Worm (Caenorhabditis elegans) whole organism, late embryonic: ENCODE data around the gene sre-24.

ENCODE experiments used
- C38D4.7 ChIP-seq: fragments of 200-800 bp; sonication (Bioruptor generic); optimal IDR thresholded peaks from 2 replicates; lab custom pipeline; 2018; ENCODE audit warnings: mild to moderate bottlenecking, missing genetic modification characterization, moderate library complexity, missing compliant biosample characterization
- F13H6.1 ChIP-seq: sonication (generic microtip); optimal IDR thresholded peaks from 2 replicates; lab custom pipeline; 2016; ENCODE audit warnings: missing genetic modification characterization, missing compliant biosample characterization
- ama-1 ChIP-seq: fragments of 150-350 bp; optimal IDR thresholded peaks from 2 replicates; lab custom pipeline; 2014
- ceh-2 ChIP-seq: sonication (generic microtip); optimal IDR thresholded peaks from 2 replicates; lab custom pipeline; 2016; ENCODE audit warnings: missing genotype, missing genetic modification characterization, missing compliant biosample characterization
- ceh-31 ChIP-seq: sonication (generic microtip); optimal IDR thresholded peaks from 2 replicates; lab custom pipeline; 2016; ENCODE audit warnings: missing genetic modification characterization, missing compliant biosample characterization
- lin-11 ChIP-seq: fragments of 200-800 bp; sonication (Bioruptor generic); optimal IDR thresholded peaks from 2 replicates; lab custom pipeline; 2018; ENCODE audit warnings: mild to moderate bottlenecking, missing genetic modification characterization, missing compliant biosample characterization
- nhr-11 ChIP-seq: fragments of 150-350 bp; optimal IDR thresholded peaks from 2 replicates; lab custom pipeline; 2014; ENCODE audit warnings: missing biosample characterization, missing genetic modification characterization
- npax-4 ChIP-seq: sonication (generic microtip); optimal IDR thresholded peaks from 2 replicates; lab custom pipeline; 2016; ENCODE audit warnings: missing genetic modification characterization, missing compliant biosample characterization
- pat-9 ChIP-seq: fragments of 200-800 bp; sonication (Bioruptor generic); optimal IDR thresholded peaks from 2 replicates; lab custom pipeline; 2018; ENCODE audit warnings: mild to moderate bottlenecking, missing genetic modification characterization, moderate library complexity, missing compliant biosample characterization
- pqm-1 ChIP-seq: sonication (generic microtip); optimal IDR thresholded peaks from 2 replicates; lab custom pipeline; 2016; ENCODE audit warnings: missing genetic modification characterization, missing compliant biosample characterization
- ref-2 ChIP-seq: sonication (generic microtip); optimal IDR thresholded peaks from 2 replicates; lab custom pipeline; 2016; ENCODE audit warnings: missing genetic modification characterization, missing compliant biosample characterization
- tbx-2 ChIP-seq: sonication (generic microtip); optimal IDR thresholded peaks from 2 replicates; lab custom pipeline; 2016; ENCODE audit warnings: missing genetic modification characterization, missing compliant biosample characterization
- unc-55 ChIP-seq: sonication (generic microtip); optimal IDR thresholded peaks from 2 replicates; lab custom pipeline; 2017; ENCODE audit warnings: missing biosample characterization, missing genetic modification reagents, missing genetic modification characterization

- TF ChIP-seq ceh-31 (tag; lab: Kevin White, UChicago) = no peak
- TF ChIP-seq unc-55 = no peak
- TF ChIP-seq F13H6.1 = no peak
- TF ChIP-seq pqm-1 (tag; lab: Kevin White, UChicago) = no peak
- no peak for TF ChIP-seq npax-4 (tag; lab: Kevin White, UChicago)
- no peak for TF ChIP-seq ref-2 (tag; lab: Kevin White, UChicago)
- TF ChIP-seq C38D4.7 (GFP tag; lab: Kevin White, UChicago) = no peak
- no peak for TF ChIP-seq tbx-2 (tag; lab: Kevin White, UChicago)
- no peak for TF ChIP-seq nhr-11 (tag; lab: Kevin White, UChicago)
- no peak for TF ChIP-seq ama-1
- TF ChIP-seq ceh-2 (tag; lab: Kevin White, UChicago) = no peak
- TF ChIP-seq pat-9 = no peak
- TF ChIP-seq lin-11 (tag; lab: Kevin White, UChicago) = no peak
Observed at ce11 chrV:2869503-2869902, 15.0 kb upstream of the sre-24 start, which contains the start of gene srh-241.
